Fruit fly (Drosophila melanogaster): ENCODE measurements around the gene CG4950.

- TF ChIP-seq CG3919 (GFP tag; optimal IDR thresholded peaks at IDR 0.05): no peak
- TF ChIP-seq CG11762 (GFP tag; optimal IDR thresholded peaks at IDR 0.05; ENCODE audit: insufficient read depth): no peak
- no peak for TF ChIP-seq Eip75B (GFP tag; optimal IDR thresholded peaks at IDR 0.05)
- no peak for TF ChIP-seq lz (GFP tag; optimal IDR thresholded peaks at IDR 0.05)
- TF ChIP-seq Lpt (GFP tag; optimal IDR thresholded peaks at IDR 0.05): no peak
- no peak for TF ChIP-seq CG3032 (tag; optimal IDR thresholded peaks at IDR 0.05)
- no peak for TF ChIP-seq CG10669 (GFP tag; optimal IDR thresholded peaks at IDR 0.05)
- no peak for TF ChIP-seq Sox102F (GFP tag; optimal IDR thresholded peaks at IDR 0.05)
- no peak for TF ChIP-seq CG16779 (tag; optimal IDR thresholded peaks at IDR 0.05)
- no peak for TF ChIP-seq Eip93F (GFP tag; optimal IDR thresholded peaks at IDR 0.05)
- no peak for TF ChIP-seq CG8319 (GFP tag; optimal IDR thresholded peaks at IDR 0.05)
- no peak for TF ChIP-seq fd59A (GFP tag; optimal IDR thresholded peaks at IDR 0.05)
These were observed 22.9 kb upstream of the CG4950 start, which contains the start of gene CG13045 for dm6 chr3L:16290850-16291249.
